Worm (Caenorhabditis elegans): ENCODE measurements around the gene M7.7.
A peak's percentile ranks its signal among the peaks of the same experiment; 100 is the strongest.

Gene M7.7

ce11 chrIV:11101383-11101782 is 11.8 kb downstream of the M7.7 start, which contains the start of gene srlf-18:
TSS of gene srlf-18 (minus strand) at chrIV:11101483.
- TF ChIP-seq T22C8.4 (GFP tag; IDR thresholded peaks at IDR 0.05): no peak
- TF ChIP-seq ztf-29 (GFP tag; IDR thresholded peaks at IDR 0.05): no peak
- TF ChIP-seq cog-1 (tag; optimal IDR thresholded peaks at IDR 0.05): no peak
- no peak for TF ChIP-seq klf-2 (GFP tag; conservative IDR thresholded peaks at IDR 0.05)
- no peak for TF ChIP-seq med-1 (GFP tag; optimal IDR thresholded peaks at IDR 0.05; ENCODE audit: insufficient read depth)
- no peak for TF ChIP-seq ztf-23 (GFP tag; IDR thresholded peaks at IDR 0.05)
- TF ChIP-seq flt-1 (GFP tag; IDR thresholded peaks at IDR 0.05): no peak
- no peak for TF ChIP-seq ref-1 (GFP tag; conservative IDR thresholded peaks at IDR 0.05)
- TF ChIP-seq tab-1 (GFP tag; IDR thresholded peaks at IDR 0.05): no peak

ce11 chrIV:11102608-11103007 is 13.0 kb downstream of the M7.7 start, which contains the start of gene srlf-17:
TSS of gene srlf-17 (minus strand) at chrIV:11102708.
- TF ChIP-seq T22C8.4 (GFP tag; IDR thresholded peaks at IDR 0.05) (no peak), ref-1 (GFP tag; conservative IDR thresholded peaks at IDR 0.05) (no peak), ztf-29 (GFP tag; IDR thresholded peaks at IDR 0.05) (no peak), flt-1 (GFP tag; IDR thresholded peaks at IDR 0.05) (no peak), tab-1 (GFP tag; IDR thresholded peaks at IDR 0.05) (no peak), ztf-23 (GFP tag; IDR thresholded peaks at IDR 0.05) (no peak), med-1 (GFP tag; optimal IDR thresholded peaks at IDR 0.05; ENCODE audit: insufficient read depth) (no peak), cog-1 (tag; optimal IDR thresholded peaks at IDR 0.05) (no peak), klf-2 (GFP tag; conservative IDR thresholded peaks at IDR 0.05) (no peak)

- TF ChIP-seq med-1 (GFP tag; optimal IDR thresholded peaks at IDR 0.05; ENCODE audit: insufficient read depth) (no peak), tab-1 (GFP tag; IDR thresholded peaks at IDR 0.05) (no peak), klf-2 (GFP tag; conservative IDR thresholded peaks at IDR 0.05) (no peak), ref-1 (GFP tag; conservative IDR thresholded peaks at IDR 0.05) (no peak), ztf-29 (GFP tag; IDR thresholded peaks at IDR 0.05) (no peak), cog-1 (tag; optimal IDR thresholded peaks at IDR 0.05) (no peak), flt-1 (GFP tag; IDR thresholded peaks at IDR 0.05) (no peak), ztf-23 (GFP tag; IDR thresholded peaks at IDR 0.05) (no peak), T22C8.4 (GFP tag; IDR thresholded peaks at IDR 0.05) (no peak)
These were observed 13.9 kb downstream of the M7.7 start for ce11 chrIV:11103501-11103900.

ce11 chrIV:11105724-11106123 is 16.1 kb downstream of the M7.7 start, which contains the start of gene srlf-24:
TSS of gene srlf-24 (minus strand) at chrIV:11105824.
- TF ChIP-seq ref-1 (GFP tag; conservative IDR thresholded peaks at IDR 0.05) (no peak), tab-1 (GFP tag; IDR thresholded peaks at IDR 0.05) (no peak), cog-1 (tag; optimal IDR thresholded peaks at IDR 0.05) (no peak)

ce11 chrIV:11109771-11110170 is 20.1 kb downstream of the M7.7 start, which contains the start of gene pigk-1:
TSS of gene pigk-1 (minus strand) at chrIV:11110018.
- TF ChIP-seq ztf-29 (GFP tag; IDR thresholded peaks at IDR 0.05) (no peak), ref-1 (GFP tag; conservative IDR thresholded peaks at IDR 0.05) (no peak), cog-1 (tag; optimal IDR thresholded peaks at IDR 0.05) (no peak), klf-2 (GFP tag; conservative IDR thresholded peaks at IDR 0.05) (no peak), T22C8.4 (GFP tag; IDR thresholded peaks at IDR 0.05) (no peak), flt-1 (GFP tag; IDR thresholded peaks at IDR 0.05) (no peak), med-1 (GFP tag; optimal IDR thresholded peaks at IDR 0.05; ENCODE audit: insufficient read depth) (no peak)

ce11 chrIV:11110995-11111619 is 21.5 kb downstream of the M7.7 start, which contains the start of gene rps-5:
TSS of gene rps-5 (minus strand) at chrIV:11111045.
- TF ChIP-seq ref-1 (GFP tag; conservative IDR thresholded peaks at IDR 0.05): no peak

ce11 chrIV:11111898-11112297 is 22.3 kb downstream of the M7.7 start:
- TF ChIP-seq ztf-29 (GFP tag; IDR thresholded peaks at IDR 0.05) (no peak), T22C8.4 (GFP tag; IDR thresholded peaks at IDR 0.05) (no peak), tab-1 (GFP tag; IDR thresholded peaks at IDR 0.05) (no peak), med-1 (GFP tag; optimal IDR thresholded peaks at IDR 0.05; ENCODE audit: insufficient read depth) (no peak), klf-2 (GFP tag; conservative IDR thresholded peaks at IDR 0.05) (no peak), ref-1 (GFP tag; conservative IDR thresholded peaks at IDR 0.05) (no peak), flt-1 (GFP tag; IDR thresholded peaks at IDR 0.05) (no peak), cog-1 (tag; optimal IDR thresholded peaks at IDR 0.05) (no peak), ztf-23 (GFP tag; IDR thresholded peaks at IDR 0.05) (no peak)

ce11 chrIV:11112641-11113040 is 23.0 kb downstream of the M7.7 start, which contains the start of gene clc-9:
TSS of gene clc-9 (plus strand) at chrIV:11112941.
- TF ChIP-seq cog-1 (tag; optimal IDR thresholded peaks at IDR 0.05): no peak
- TF ChIP-seq ztf-23 (GFP tag; IDR thresholded peaks at IDR 0.05): no peak
- TF ChIP-seq ztf-29 (GFP tag; IDR thresholded peaks at IDR 0.05): no peak
- TF ChIP-seq tab-1 (GFP tag; IDR thresholded peaks at IDR 0.05): no peak

- peak; percentile 90 for TF ChIP-seq cog-1 (tag; optimal IDR thresholded peaks at IDR 0.05)
- peak; percentile 49; the same call in 1 of the 2 replicates for TF ChIP-seq ztf-23 (GFP tag; IDR thresholded peaks at IDR 0.05)
- TF ChIP-seq tab-1 (GFP tag; IDR thresholded peaks at IDR 0.05): 0 out of 2 replicates have a peak, but pooled peaks have one; percentile 62
- no peak for TF ChIP-seq med-1 (GFP tag; optimal IDR thresholded peaks at IDR 0.05; ENCODE audit: insufficient read depth)
- no peak for TF ChIP-seq T22C8.4 (GFP tag; IDR thresholded peaks at IDR 0.05)
- TF ChIP-seq flt-1 (GFP tag; IDR thresholded peaks at IDR 0.05): peak; percentile 72; the same call in 1 of the 2 replicates
- peak; percentile 34; the same call in 1 of the 2 replicates for TF ChIP-seq ztf-29 (GFP tag; IDR thresholded peaks at IDR 0.05)
- TF ChIP-seq klf-2 (GFP tag; conservative IDR thresholded peaks at IDR 0.05): 0 out of 2 replicates have a peak, but pooled peaks have one; percentile 26
- TF ChIP-seq ref-1 (GFP tag; conservative IDR thresholded peaks at IDR 0.05): no peak
These were observed 29.3 kb downstream of the M7.7 start, which contains the start of the genes imp-2 and enpl-1 for ce11 chrIV:11118837-11119491. TSS of gene imp-2 (minus strand) at chrIV:11118887. TSS of gene enpl-1 (plus strand) at chrIV:11119298.

Measured in whole organism, midembryonic.